Fruit fly (Drosophila melanogaster) whole organism, wandering third instar larva: ENCODE measurements around the gene CG32642.

Experiments used
- Abd-B ChIP-seq: fragments of >200 bp; optimal IDR thresholded peaks from 2 replicates; lab custom pipeline; 2017; ENCODE audit warnings: missing biosample characterization, missing genetic modification characterization
- CG32264 ChIP-seq: fragments of 200-800 bp; sonication (Bioruptor generic); optimal IDR thresholded peaks from 2 replicates; lab custom pipeline; 2016; ENCODE audit warnings: missing biosample characterization, missing genetic modification characterization
- CG9705 ChIP-seq: fragments of 200-800 bp; sonication (Bioruptor generic); optimal IDR thresholded peaks from 2 replicates; lab custom pipeline; 2018; ENCODE audit warnings: missing biosample characterization, mild to moderate bottlenecking, missing genetic modification characterization
- CrebA ChIP-seq: fragments of 200-800 bp; sonication (Bioruptor generic); optimal IDR thresholded peaks from 2 replicates; lab custom pipeline; 2016; ENCODE audit warnings: missing biosample characterization, mild to moderate bottlenecking, missing genetic modification characterization, borderline replicate concordance
- Dfd ChIP-seq: fragments of >200 bp; optimal IDR thresholded peaks from 2 replicates; lab custom pipeline; 2017; ENCODE audit warnings: missing biosample characterization, missing genetic modification characterization
- Dif ChIP-seq: fragments of 200-275, 200-300 bp; sonication (Bioruptor generic); optimal IDR thresholded peaks from 2 replicates; lab custom pipeline; 2018; ENCODE audit warnings: missing biosample characterization, missing genetic modification characterization; ENCODE audit not compliant: partially characterized antibody
- GATAd ChIP-seq: sonication (Bioruptor generic); optimal IDR thresholded peaks from 2 replicates; lab custom pipeline; 2016; ENCODE audit warnings: missing biosample characterization, missing genetic modification characterization
- HLH106 ChIP-seq: fragments of 200-800 bp; optimal IDR thresholded peaks from 3 replicates; lab custom pipeline; 2019; ENCODE audit warnings: missing biosample characterization, mild to moderate bottlenecking, missing genetic modification characterization, moderate library complexity
- Hnf4 ChIP-seq: fragments of 200-800 bp; sonication (Bioruptor generic); optimal IDR thresholded peaks from 2 replicates; lab custom pipeline; 2016; ENCODE audit warnings: missing biosample characterization, mild to moderate bottlenecking, missing genetic modification characterization
- Hr78 ChIP-seq: fragments of >200 bp; optimal IDR thresholded peaks from 2 replicates; lab custom pipeline; 2017; ENCODE audit warnings: missing biosample characterization, missing genetic modification characterization
- Hr83 ChIP-seq: fragments of 200-300 bp; sonication (Bioruptor generic); optimal IDR thresholded peaks from 2 replicates; lab custom pipeline; 2016; ENCODE audit warnings: missing biosample characterization, mild to moderate bottlenecking, missing genetic modification characterization, moderate library complexity; ENCODE audit not compliant: poor library complexity, severe bottlenecking
- Jra ChIP-seq: sonication (Bioruptor generic); optimal IDR thresholded peaks from 2 replicates; lab custom pipeline; 2016; ENCODE audit warnings: missing biosample characterization, missing genetic modification characterization
- Myc ChIP-seq: fragments of >200 bp; optimal IDR thresholded peaks from 2 replicates; lab custom pipeline; 2017
- Sp1 ChIP-seq: fragments of 200-800 bp; sonication (Bioruptor generic); optimal IDR thresholded peaks from 3 replicates; lab custom pipeline; 2019; ENCODE audit warnings: missing biosample characterization, mild to moderate bottlenecking, missing genetic modification characterization, moderate library complexity
- Vsx2 ChIP-seq: fragments of 200-300, 225-300 bp; sonication (Bioruptor generic); optimal IDR thresholded peaks from 2 replicates; lab custom pipeline; 2018; ENCODE audit warnings: missing biosample characterization, missing genetic modification characterization; ENCODE audit not compliant: partially characterized antibody
- brk ChIP-seq: fragments of 200-800 bp; sonication (Bioruptor generic); optimal IDR thresholded peaks from 2 replicates; lab custom pipeline; 2016; ENCODE audit warnings: missing biosample characterization, mild to moderate bottlenecking, missing genetic modification characterization
- dl ChIP-seq, 2 experiments: fragments of 175-275, 200-275 bp in 1 of 2; fragments of 200-275 bp in 1 of 2; sonication (Bioruptor generic); optimal IDR thresholded peaks; lab custom pipeline; 2018; ENCODE audit warnings: mild to moderate bottlenecking in 2 of 2, missing biosample characterization in 2 of 2, missing genetic modification characterization in 2 of 2, moderate library complexity in 2 of 2; ENCODE audit not compliant: partially characterized antibody in 2 of 2, insufficient read depth in 1 of 2
- dmrt93B ChIP-seq: fragments of 200-800 bp; sonication (Bioruptor generic); optimal IDR thresholded peaks from 2 replicates; lab custom pipeline; 2018; ENCODE audit warnings: missing biosample characterization, mild to moderate bottlenecking, missing genetic modification characterization
- dsf ChIP-seq: sonication (Bioruptor generic); optimal IDR thresholded peaks from 2 replicates; lab custom pipeline; 2016; ENCODE audit warnings: missing biosample characterization, missing genetic modification characterization, borderline replicate concordance
- ey ChIP-seq: fragments of 200-800 bp; sonication (Bioruptor generic); optimal IDR thresholded peaks from 2 replicates; lab custom pipeline; 2016; ENCODE audit warnings: missing biosample characterization, missing genetic modification characterization
- foxo ChIP-seq, 2 experiments: fragments of 200-800 bp; sonication (Bioruptor generic); optimal IDR thresholded peaks; 2 replicates in 1 of 2; 3 replicates in 1 of 2; lab custom pipeline; 2016 to 2017; ENCODE audit warnings: missing biosample characterization in 2 of 2, missing genetic modification characterization in 2 of 2
- h ChIP-seq: fragments of 200-800 bp; sonication (Bioruptor generic); optimal IDR thresholded peaks from 3 replicates; lab custom pipeline; 2016; ENCODE audit warnings: missing biosample characterization, mild to moderate bottlenecking, missing genetic modification characterization
- jim ChIP-seq: fragments of 175-275, 200-325 bp; sonication (Bioruptor generic); optimal IDR thresholded peaks from 2 replicates; lab custom pipeline; 2016; ENCODE audit warnings: missing biosample characterization, mild to moderate bottlenecking, missing genetic modification characterization
- lola ChIP-seq: fragments of >200 bp; optimal IDR thresholded peaks from 2 replicates; lab custom pipeline; 2017; ENCODE audit warnings: missing biosample characterization, missing genetic modification characterization
- pan ChIP-seq: fragments of >200 bp; optimal IDR thresholded peaks from 2 replicates; lab custom pipeline; 2017
- psq ChIP-seq: fragments of 200-800 bp; sonication (Bioruptor generic); optimal IDR thresholded peaks from 3 replicates; lab custom pipeline; 2017; ENCODE audit warnings: missing biosample characterization, mild to moderate bottlenecking, missing genetic modification characterization, moderate library complexity
- rgr ChIP-seq: fragments of 200-800 bp; sonication (Bioruptor generic); optimal IDR thresholded peaks from 3 replicates; lab custom pipeline; 2016; ENCODE audit warnings: missing biosample characterization, mild to moderate bottlenecking, missing genetic modification characterization
- sage ChIP-seq: fragments of 200-800 bp; sonication (Bioruptor generic); optimal IDR thresholded peaks from 2 replicates; lab custom pipeline; 2016; ENCODE audit warnings: missing biosample characterization, mild to moderate bottlenecking, missing genetic modification characterization
- usp ChIP-seq: fragments of >200 bp; optimal IDR thresholded peaks from 2 replicates; lab custom pipeline; 2017; ENCODE audit warnings: missing biosample characterization, missing genetic modification characterization
- woc ChIP-seq: sonication (Bioruptor generic); optimal IDR thresholded peaks from 2 replicates; lab custom pipeline; 2016; ENCODE audit warnings: missing biosample characterization, mild to moderate bottlenecking, missing genetic modification characterization

The CG32642 gene

DNA sequence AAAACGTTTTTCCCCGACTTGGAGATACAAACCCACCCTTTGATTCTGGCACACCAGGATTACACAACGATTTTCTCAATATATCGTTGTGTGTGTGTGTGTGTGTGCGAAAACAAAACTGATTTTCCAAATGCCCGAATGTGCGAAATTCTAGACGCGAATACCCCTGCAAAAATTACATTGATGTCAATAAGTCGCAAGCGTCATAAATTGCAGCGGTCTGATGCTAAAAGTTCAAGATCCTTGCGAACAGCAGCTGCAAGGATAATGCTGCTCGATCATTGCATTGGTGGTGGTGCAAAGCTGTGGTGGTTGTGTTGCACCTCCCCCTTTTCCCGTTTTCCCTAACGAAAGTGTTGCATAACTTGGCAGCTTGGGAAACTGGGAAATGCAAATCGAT is 31.4 kb upstream of the CG32642 start:
- TF ChIP-seq Dif (GFP tag; lab: Kevin White, UChicago) (no peak), h (GFP tag; lab: Kevin White, UChicago) (no peak), Sp1 (GFP tag; lab: Kevin White, UChicago) (no peak), Hnf4 (GFP tag; lab: Kevin White, UChicago) (no peak), Vsx2 (no peak), CG9705 (GFP tag; lab: Kevin White, UChicago) (no peak), Abd-B (GFP tag; lab: Kevin White, UChicago) (no peak), psq (GFP tag; lab: Kevin White, UChicago) (no peak), dmrt93B (no peak), dsf (GFP tag; lab: Kevin White, UChicago) (no peak), foxo (GFP tag; optimal IDR thresholded peaks at IDR 0.05; lab: Kevin White, UChicago) (no peak), pan (lab: Kevin White, UChicago) (no peak), Hr78 (GFP tag; lab: Kevin White, UChicago) (no peak)

- no peak for TF ChIP-seq CG32264 (GFP tag; lab: Kevin White, UChicago)
- TF ChIP-seq Hr83 (GFP tag; lab: Kevin White, UChicago): no peak
- TF ChIP-seq psq (GFP tag; lab: Kevin White, UChicago): no peak
- no peak for TF ChIP-seq dl (GFP tag; optimal IDR thresholded peaks at IDR 0.05; lab: Kevin White, UChicago; ENCODE audit: insufficient read depth in 1 of 2, partially characterized antibody in 2 of 2)
Measured at dm6 chrX:12929817-12930216, 29.2 kb upstream of the CG32642 start.

- TF ChIP-seq Myc (lab: Kevin White, UChicago) (no peak), dl (GFP tag; optimal IDR thresholded peaks at IDR 0.05; lab: Kevin White, UChicago; ENCODE audit: insufficient read depth in 1 of 2, partially characterized antibody in 2 of 2) (no peak), HLH106 (peak; percentile 28), dsf (GFP tag; lab: Kevin White, UChicago) (no peak), sage (GFP tag; lab: Kevin White, UChicago) (no peak), Dfd (no peak), Vsx2 (no peak), Abd-B (GFP tag; lab: Kevin White, UChicago) (no peak), dmrt93B (no peak), usp (GFP tag; lab: Kevin White, UChicago) (no peak), foxo (GFP tag; optimal IDR thresholded peaks at IDR 0.05; lab: Kevin White, UChicago) (no peak), brk (GFP tag; lab: Kevin White, UChicago) (no peak), jim (GFP tag; lab: Kevin White, UChicago) (no peak), Hr78 (GFP tag; lab: Kevin White, UChicago) (no peak), CG9705 (GFP tag; lab: Kevin White, UChicago) (no peak), Sp1 (GFP tag; lab: Kevin White, UChicago) (peak; percentile 37)
Measured at dm6 chrX:12937825-12938520, 21.0 kb upstream of the CG32642 start.

DNA sequence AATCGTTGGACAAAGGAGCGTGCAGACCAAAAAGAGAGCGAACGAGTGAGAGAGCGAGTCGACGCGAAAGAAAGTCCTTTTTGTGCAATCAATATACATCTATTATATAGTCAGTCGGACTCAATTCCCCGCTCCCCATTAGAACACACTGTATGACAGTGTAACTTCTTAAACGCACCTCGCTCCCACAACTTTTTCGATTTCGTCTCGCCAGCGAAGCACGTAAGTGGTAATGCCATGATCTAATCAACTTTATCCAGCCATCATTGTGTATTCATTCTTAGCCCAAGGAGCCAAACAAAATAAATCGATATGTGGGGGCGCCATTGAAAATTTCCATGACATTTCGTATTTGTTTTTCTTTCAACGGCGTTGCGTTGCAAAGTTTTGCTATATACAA is 20.0 kb upstream of the CG32642 start:
- no peak for TF ChIP-seq Dfd
- no peak for TF ChIP-seq GATAd (GFP tag; lab: Kevin White, UChicago)
- no peak for TF ChIP-seq dmrt93B
- no peak for TF ChIP-seq Hr83 (GFP tag; lab: Kevin White, UChicago)
- no peak for TF ChIP-seq jim (GFP tag; lab: Kevin White, UChicago)
- TF ChIP-seq h (GFP tag; lab: Kevin White, UChicago): no peak
- no peak for TF ChIP-seq usp (GFP tag; lab: Kevin White, UChicago)
- TF ChIP-seq Jra (GFP tag; lab: Kevin White, UChicago): no peak
- TF ChIP-seq rgr (GFP tag; lab: Kevin White, UChicago): no peak
- TF ChIP-seq CrebA (GFP tag; lab: Kevin White, UChicago): no peak
- no peak for TF ChIP-seq lola (GFP tag; lab: Kevin White, UChicago)
- no peak for TF ChIP-seq brk (GFP tag; lab: Kevin White, UChicago)
- TF ChIP-seq CG32264 (GFP tag; lab: Kevin White, UChicago): no peak
- no peak for TF ChIP-seq psq (GFP tag; lab: Kevin White, UChicago)

DNA sequence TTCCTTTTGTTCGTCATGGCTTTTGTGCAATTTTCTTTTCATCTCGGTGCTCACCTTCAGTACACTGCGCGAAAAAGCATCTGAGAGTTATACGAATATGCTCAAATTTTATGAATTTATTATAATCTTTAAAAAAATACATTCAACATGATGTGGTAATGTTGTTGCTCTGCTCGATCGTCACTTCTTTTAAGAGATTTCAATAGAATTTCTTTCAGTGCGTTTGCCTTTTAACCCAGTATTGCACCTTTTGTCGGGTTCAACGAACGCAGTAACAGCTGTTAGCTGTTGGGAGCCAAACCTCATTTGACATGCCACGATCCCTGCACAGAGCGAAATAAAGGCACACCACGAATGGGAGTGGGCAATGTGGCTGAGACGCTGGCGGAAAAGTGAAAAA is 19.1 kb upstream of the CG32642 start:
- TF ChIP-seq psq (GFP tag; lab: Kevin White, UChicago) (peak; percentile 9), Hnf4 (GFP tag; lab: Kevin White, UChicago) (no peak), woc (GFP tag; lab: Kevin White, UChicago) (no peak), CG9705 (GFP tag; lab: Kevin White, UChicago) (no peak), dmrt93B (no peak), h (GFP tag; lab: Kevin White, UChicago) (peak; percentile 2), Sp1 (GFP tag; lab: Kevin White, UChicago) (no peak), HLH106 (peak; percentile 31), Myc (lab: Kevin White, UChicago) (no peak), foxo (GFP tag; optimal IDR thresholded peaks at IDR 0.05; lab: Kevin White, UChicago) (peak in 1 of 2 experiments; percentile 20), sage (GFP tag; lab: Kevin White, UChicago) (no peak), ey (no peak)
